Fruit fly (Drosophila melanogaster) whole organism, embryonic: ENCODE data around the gene Ank2.

ENCODE experiments used
- CG2120 ChIP-seq: fragments of 200-800 bp; sonication (Bioruptor generic); optimal IDR thresholded peaks from 3 replicates; lab custom pipeline; 2016; ENCODE audit warnings: missing biosample characterization, missing genetic modification characterization
- CG34224 ChIP-seq: fragments of 200-800 bp; sonication (Bioruptor generic); IDR thresholded peaks from 3 replicates; pipeline ENCODE4 v1.3.6; 2022; ENCODE audit warnings: missing biosample characterization, missing genetic modification characterization; ENCODE audit not compliant: partially characterized antibody
- CG6254 ChIP-seq: fragments of 200-800 bp; sonication (Bioruptor generic); optimal IDR thresholded peaks from 3 replicates; lab custom pipeline; 2017; ENCODE audit warnings: mild to moderate bottlenecking, missing biosample characterization, missing genetic modification reagents, missing genetic modification characterization
- Dbx ChIP-seq: fragments of 200-800 bp; sonication (Bioruptor generic); IDR thresholded peaks from 3 replicates; pipeline ENCODE4 v1.3.6; 2022; ENCODE audit warnings: missing biosample characterization, missing genetic modification characterization
- HLH4C ChIP-seq: fragments of 200-800 bp; sonication (Bioruptor generic); IDR thresholded peaks from 3 replicates; pipeline ENCODE4 v1.3.6; 2022; ENCODE audit warnings: missing biosample characterization, missing genetic modification characterization; ENCODE audit not compliant: partially characterized antibody
- grau ChIP-seq: fragments of 200-800 bp; optimal IDR thresholded peaks from 3 replicates; lab custom pipeline; 2019; ENCODE audit warnings: missing biosample characterization, mild to moderate bottlenecking, missing genetic modification characterization, moderate library complexity
- pnt ChIP-seq: fragments of 200-800 bp; sonication (Bioruptor generic); optimal IDR thresholded peaks from 3 replicates; lab custom pipeline; 2016; ENCODE audit warnings: missing biosample characterization, missing genetic modification characterization
- shn ChIP-seq: fragments of 200-800 bp; sonication (Bioruptor generic); optimal IDR thresholded peaks from 3 replicates; lab custom pipeline; 2016; ENCODE audit warnings: missing biosample characterization, missing genetic modification characterization
- trh ChIP-seq: fragments of 200-800 bp; sonication (Bioruptor generic); optimal IDR thresholded peaks from 2 replicates; lab custom pipeline; 2016; ENCODE audit warnings: missing biosample characterization, missing genetic modification characterization
- ttk ChIP-seq: fragments of 200-800 bp; sonication (Bioruptor generic); IDR thresholded peaks from 2 replicates; pipeline ENCODE4 v2.1.2; 2022; ENCODE audit warnings: missing biosample characterization, missing genetic modification characterization
- twi ChIP-seq: fragments of 200-800 bp; optimal IDR thresholded peaks from 2 replicates; lab custom pipeline; 2019; ENCODE audit warnings: missing biosample characterization, mild to moderate bottlenecking, missing genetic modification characterization, moderate library complexity
- zfh2 ChIP-seq: fragments of 200-800 bp; sonication (Bioruptor generic); optimal IDR thresholded peaks from 2 replicates; lab custom pipeline; 2016; ENCODE audit warnings: missing biosample characterization, missing genetic modification characterization

- TF ChIP-seq trh (GFP tag; lab: Kevin White, UChicago): no peak
- TF ChIP-seq CG6254 (GFP tag; lab: Kevin White, UChicago): no peak
- TF ChIP-seq shn (GFP tag; lab: Kevin White, UChicago): no peak
- no peak for TF ChIP-seq zfh2 (GFP tag; lab: Kevin White, UChicago)
- TF ChIP-seq twi (tag; lab: Kevin White, UChicago): no peak
- no peak for TF ChIP-seq pnt (GFP tag; lab: Kevin White, UChicago)
- TF ChIP-seq ttk (GFP tag; lab: Robert Waterston, UW): no peak
- no peak for TF ChIP-seq grau (tag; lab: Kevin White, UChicago)
- no peak; the same call in 2 of the 3 replicates for TF ChIP-seq CG34224
- TF ChIP-seq HLH4C: no peak
- TF ChIP-seq CG2120: no peak
- no peak for TF ChIP-seq Dbx (GFP tag; lab: Robert Waterston, UW)
Observed at dm6 chr3L:7639533-7639932, 78.7 kb downstream of the Ank2 start.
